Worm (Caenorhabditis elegans): Measurements from ENCODE around the gene str-46.

str-46 gene

ce11 chrV:2896198-2896660 is 3.5 kb downstream of the str-46 start, which contains the start of gene pals-32:
TSS of gene pals-32 (plus strand) at chrV:2896610.
- TF ChIP-seq hnd-1 (tag; optimal IDR thresholded peaks at IDR 0.05), result no peak
- no peak for TF ChIP-seq pes-1 (GFP tag; IDR thresholded peaks at IDR 0.05)
- TF ChIP-seq tra-4 (tag; optimal IDR thresholded peaks at IDR 0.05), result no peak
- no peak for TF ChIP-seq hmg-4 (GFP tag; optimal IDR thresholded peaks at IDR 0.05)
- TF ChIP-seq F13C5.2 (tag; optimal IDR thresholded peaks at IDR 0.05), result no peak
- TF ChIP-seq tbx-37 (GFP tag; conservative IDR thresholded peaks at IDR 0.05), result no peak
- TF ChIP-seq aly-1 (tag; optimal IDR thresholded peaks at IDR 0.05), result no peak
- no peak for TF ChIP-seq sea-1 (GFP tag; conservative IDR thresholded peaks at IDR 0.05)
- TF ChIP-seq ama-1 (optimal IDR thresholded peaks at IDR 0.05), result no peak
- TF ChIP-seq tbx-11 (GFP tag; IDR thresholded peaks at IDR 0.05), result no peak
- no peak for TF ChIP-seq scrt-1 (GFP tag; IDR thresholded peaks at IDR 0.05)
- TF ChIP-seq flt-1 (GFP tag; IDR thresholded peaks at IDR 0.05), result no peak
- TF ChIP-seq hmbx-1 (tag; optimal IDR thresholded peaks at IDR 0.05), result no peak
- no peak for TF ChIP-seq ceh-36 (tag; optimal IDR thresholded peaks at IDR 0.05)
- no peak for TF ChIP-seq ceh-13 (GFP tag; optimal IDR thresholded peaks at IDR 0.05)

ce11 chrV:2892976-2893375 is 6.8 kb downstream of the str-46 start, which contains the start of gene srh-127:
TSS of gene srh-127 (plus strand) at chrV:2893276.
- TF ChIP-seq ceh-13 (GFP tag; optimal IDR thresholded peaks at IDR 0.05) (no peak), F13C5.2 (tag; optimal IDR thresholded peaks at IDR 0.05) (no peak), sea-1 (GFP tag; conservative IDR thresholded peaks at IDR 0.05) (no peak), scrt-1 (GFP tag; IDR thresholded peaks at IDR 0.05) (no peak), tbx-11 (GFP tag; IDR thresholded peaks at IDR 0.05) (no peak), tbx-37 (GFP tag; conservative IDR thresholded peaks at IDR 0.05) (no peak), B0310.2 (tag; optimal IDR thresholded peaks at IDR 0.05) (no peak), hmg-4 (GFP tag; optimal IDR thresholded peaks at IDR 0.05) (no peak), flt-1 (GFP tag; IDR thresholded peaks at IDR 0.05) (no peak), pes-1 (GFP tag; IDR thresholded peaks at IDR 0.05) (no peak), tra-4 (tag; optimal IDR thresholded peaks at IDR 0.05) (no peak), hmbx-1 (tag; optimal IDR thresholded peaks at IDR 0.05) (no peak), aly-1 (tag; optimal IDR thresholded peaks at IDR 0.05) (no peak)

- TF ChIP-seq ceh-36 (tag; optimal IDR thresholded peaks at IDR 0.05), result no peak
- no peak for TF ChIP-seq ceh-13 (GFP tag; optimal IDR thresholded peaks at IDR 0.05)
Observed at ce11 chrV:2891927-2892326, 7.8 kb downstream of the str-46 start, which contains the start of gene F37B4.15. TSS of gene F37B4.15 (plus strand) at chrV:2892227.

- TF ChIP-seq tbx-11 (GFP tag; IDR thresholded peaks at IDR 0.05) (no peak), hnd-1 (tag; optimal IDR thresholded peaks at IDR 0.05) (no peak), hmg-4 (GFP tag; optimal IDR thresholded peaks at IDR 0.05) (no peak), ets-7 (tag; optimal IDR thresholded peaks at IDR 0.05) (no peak), ceh-13 (GFP tag; optimal IDR thresholded peaks at IDR 0.05) (no peak), pes-1 (GFP tag; IDR thresholded peaks at IDR 0.05) (no peak), scrt-1 (GFP tag; IDR thresholded peaks at IDR 0.05) (no peak), tbx-37 (GFP tag; conservative IDR thresholded peaks at IDR 0.05) (no peak), aly-1 (tag; optimal IDR thresholded peaks at IDR 0.05) (no peak), flt-1 (GFP tag; IDR thresholded peaks at IDR 0.05) (no peak), F13C5.2 (tag; optimal IDR thresholded peaks at IDR 0.05) (no peak), B0310.2 (tag; optimal IDR thresholded peaks at IDR 0.05) (no peak), hmbx-1 (tag; optimal IDR thresholded peaks at IDR 0.05) (no peak), tra-4 (tag; optimal IDR thresholded peaks at IDR 0.05) (no peak), sea-1 (GFP tag; conservative IDR thresholded peaks at IDR 0.05) (no peak), ceh-36 (tag; optimal IDR thresholded peaks at IDR 0.05) (no peak), ama-1 (optimal IDR thresholded peaks at IDR 0.05) (no peak)
Observed at ce11 chrV:2888681-2889080, 11.1 kb downstream of the str-46 start, which contains the start of gene srw-4. TSS of gene srw-4 (minus strand) at chrV:2888781.

ce11 chrV:2888265-2888664 is 11.5 kb downstream of the str-46 start:
- TF ChIP-seq ceh-36 (tag; optimal IDR thresholded peaks at IDR 0.05), result no peak
- TF ChIP-seq hmg-4 (GFP tag; optimal IDR thresholded peaks at IDR 0.05), result no peak
- TF ChIP-seq tra-4 (tag; optimal IDR thresholded peaks at IDR 0.05), result no peak
- TF ChIP-seq pes-1 (GFP tag; IDR thresholded peaks at IDR 0.05), result no peak
- no peak for TF ChIP-seq hnd-1 (tag; optimal IDR thresholded peaks at IDR 0.05)
- TF ChIP-seq ets-7 (tag; optimal IDR thresholded peaks at IDR 0.05), result no peak

- no peak for TF ChIP-seq hnd-1 (tag; optimal IDR thresholded peaks at IDR 0.05)
- TF ChIP-seq pes-1 (GFP tag; IDR thresholded peaks at IDR 0.05), result no peak
- TF ChIP-seq tra-4 (tag; optimal IDR thresholded peaks at IDR 0.05), result no peak
- TF ChIP-seq F13C5.2 (tag; optimal IDR thresholded peaks at IDR 0.05), result no peak
- no peak for TF ChIP-seq tbx-11 (GFP tag; IDR thresholded peaks at IDR 0.05)
- TF ChIP-seq ets-7 (tag; optimal IDR thresholded peaks at IDR 0.05), result no peak
- TF ChIP-seq ceh-13 (GFP tag; optimal IDR thresholded peaks at IDR 0.05), result no peak
Observed at ce11 chrV:2884411-2884810, 15.4 kb downstream of the str-46 start, which contains the start of gene sre-24. TSS of gene sre-24 (plus strand) at chrV:2884711.

- TF ChIP-seq ceh-13 (GFP tag; optimal IDR thresholded peaks at IDR 0.05) (no peak), ets-7 (tag; optimal IDR thresholded peaks at IDR 0.05) (no peak), tbx-37 (GFP tag; conservative IDR thresholded peaks at IDR 0.05) (no peak), F13C5.2 (tag; optimal IDR thresholded peaks at IDR 0.05) (no peak), tbx-11 (GFP tag; IDR thresholded peaks at IDR 0.05) (no peak), hmg-4 (GFP tag; optimal IDR thresholded peaks at IDR 0.05) (no peak), ama-1 (optimal IDR thresholded peaks at IDR 0.05) (no peak), scrt-1 (GFP tag; IDR thresholded peaks at IDR 0.05) (no peak), pes-1 (GFP tag; IDR thresholded peaks at IDR 0.05) (no peak), B0310.2 (tag; optimal IDR thresholded peaks at IDR 0.05) (no peak), flt-1 (GFP tag; IDR thresholded peaks at IDR 0.05) (no peak), aly-1 (tag; optimal IDR thresholded peaks at IDR 0.05) (no peak), hmbx-1 (tag; optimal IDR thresholded peaks at IDR 0.05) (no peak)
Observed at ce11 chrV:2883097-2883496, 16.7 kb downstream of the str-46 start.

- no peak for TF ChIP-seq tbx-37 (GFP tag; conservative IDR thresholded peaks at IDR 0.05)
- no peak for TF ChIP-seq hnd-1 (tag; optimal IDR thresholded peaks at IDR 0.05)
- no peak for TF ChIP-seq pes-1 (GFP tag; IDR thresholded peaks at IDR 0.05)
- no peak for TF ChIP-seq F13C5.2 (tag; optimal IDR thresholded peaks at IDR 0.05)
- TF ChIP-seq hmbx-1 (tag; optimal IDR thresholded peaks at IDR 0.05), result no peak
- TF ChIP-seq sea-1 (GFP tag; conservative IDR thresholded peaks at IDR 0.05), result no peak
- TF ChIP-seq ama-1 (optimal IDR thresholded peaks at IDR 0.05), result no peak
- TF ChIP-seq tbx-11 (GFP tag; IDR thresholded peaks at IDR 0.05), result no peak
- no peak for TF ChIP-seq B0310.2 (tag; optimal IDR thresholded peaks at IDR 0.05)
Observed at ce11 chrV:2881565-2881964, 18.2 kb downstream of the str-46 start.

Data from whole organism, early embryonic.